Fruit fly (Drosophila melanogaster) whole organism, pupa: ENCODE results near the gene Gnf1.

Source experiments
- CG12605 ChIP-seq: fragments of 200-800 bp; sonication (Bioruptor generic); IDR thresholded peaks from 2 replicates; pipeline ENCODE4 v1.3.6; 2022; ENCODE audit warnings: missing biosample characterization, missing genetic modification characterization
- EcR ChIP-seq: fragments of 200-800 bp; sonication (Bioruptor generic); optimal IDR thresholded peaks from 3 replicates; lab custom pipeline; 2019; ENCODE audit warnings: missing biosample characterization, missing genetic modification characterization, mild to moderate bottlenecking, moderate library complexity, missing genetic modification reagents
- Pif1A ChIP-seq: fragments of 200-800 bp; sonication (Bioruptor generic); optimal IDR thresholded peaks from 3 replicates; lab custom pipeline; 2016; ENCODE audit warnings: missing biosample characterization, missing genetic modification characterization
- Pif1B ChIP-seq: fragments of 200-800 bp; sonication (Bioruptor generic); optimal IDR thresholded peaks from 3 replicates; lab custom pipeline; 2016; ENCODE audit warnings: missing biosample characterization, missing genetic modification characterization

DNA sequence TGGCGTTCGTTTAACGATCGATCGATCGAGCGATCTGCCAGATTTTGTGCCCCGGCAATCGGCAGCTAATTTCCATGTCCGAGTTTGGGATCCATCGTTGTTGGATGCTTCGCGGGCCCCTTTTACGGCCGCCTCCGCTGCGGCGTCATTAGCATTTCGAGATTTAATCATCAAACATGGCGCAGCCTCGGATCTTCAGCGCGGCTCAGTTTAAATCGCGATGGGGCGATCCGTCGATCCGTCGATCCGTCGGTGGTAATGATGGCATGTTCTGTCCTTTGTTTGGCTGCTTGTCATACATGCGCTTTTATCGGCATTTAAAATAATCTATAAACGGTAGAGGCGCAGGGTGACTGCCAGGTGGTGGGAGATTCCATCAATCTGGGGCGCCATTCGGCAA lies 6.0 kb upstream of the Gnf1 start:
- TF ChIP-seq EcR (no peak), CG12605 (GFP tag; lab: Robert Waterston, UW) (no peak), Pif1A (GFP tag; lab: Kevin White, UChicago) (no peak), Pif1B (GFP tag; lab: Kevin White, UChicago) (no peak)
